Worm (Caenorhabditis elegans): ENCODE data around the gene fis-2.

Gene fis-2

DNA sequence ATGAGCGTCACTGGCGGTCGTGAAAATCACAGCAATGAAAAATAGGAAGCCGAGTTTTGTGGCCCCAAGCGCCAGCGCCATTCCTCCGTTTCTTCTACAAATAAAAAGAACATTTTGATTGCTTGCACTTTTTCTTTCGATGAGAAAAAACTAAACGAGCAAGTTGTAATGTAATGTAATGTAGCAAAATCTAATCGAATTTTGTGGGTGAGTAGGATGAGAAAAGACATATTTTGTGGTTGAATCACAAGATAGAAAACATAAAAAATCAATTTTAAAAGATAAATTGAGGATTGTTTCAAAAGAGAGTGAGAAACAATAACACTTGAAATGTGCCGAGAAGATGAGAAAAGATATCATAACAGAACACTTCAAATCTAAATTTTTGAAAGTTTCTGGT, 22.6 kb upstream of the fis-2 start, which contains the start of gene R09F10.5:
Gene R09F10.5 (minus strand): TSS at position 101 of the 400 bp plus-strand sequence.
- TF ChIP-seq klf-2 (GFP tag; conservative IDR thresholded peaks at IDR 0.05): no peak
- no peak for TF ChIP-seq T22C8.4 (GFP tag; IDR thresholded peaks at IDR 0.05)
- TF ChIP-seq cog-1 (tag; optimal IDR thresholded peaks at IDR 0.05): no peak
- no peak for TF ChIP-seq tab-1 (GFP tag; IDR thresholded peaks at IDR 0.05)
- no peak for TF ChIP-seq ref-1 (GFP tag; conservative IDR thresholded peaks at IDR 0.05)
- no peak for TF ChIP-seq ztf-23 (GFP tag; IDR thresholded peaks at IDR 0.05)
- no peak for TF ChIP-seq ztf-29 (GFP tag; IDR thresholded peaks at IDR 0.05)
- TF ChIP-seq med-1 (GFP tag; optimal IDR thresholded peaks at IDR 0.05; ENCODE audit: insufficient read depth): no peak
- TF ChIP-seq flt-1 (GFP tag; IDR thresholded peaks at IDR 0.05): no peak

DNA sequence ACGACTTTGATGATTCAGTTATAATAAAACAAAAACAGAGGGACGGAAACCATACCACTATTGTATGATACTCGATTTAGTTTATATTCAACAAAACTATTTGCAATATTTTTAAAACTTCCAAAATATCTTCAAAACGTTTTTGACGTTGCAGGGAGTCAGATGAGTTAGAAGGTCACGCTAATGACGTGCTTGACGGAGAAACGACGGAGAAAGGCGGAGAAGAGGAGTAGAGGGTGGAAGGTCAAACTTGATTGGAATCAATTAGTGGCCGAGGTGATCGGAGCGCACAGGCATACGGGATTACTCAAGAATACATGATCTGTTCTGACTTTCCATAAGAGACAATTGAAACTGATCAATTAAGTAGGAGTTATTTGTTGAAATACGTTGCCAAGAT, 17.8 kb upstream of the fis-2 start:
- no peak for TF ChIP-seq flt-1 (GFP tag; IDR thresholded peaks at IDR 0.05)
- no peak for TF ChIP-seq ztf-23 (GFP tag; IDR thresholded peaks at IDR 0.05)
- TF ChIP-seq cog-1 (tag; optimal IDR thresholded peaks at IDR 0.05): no peak
- no peak for TF ChIP-seq med-1 (GFP tag; optimal IDR thresholded peaks at IDR 0.05; ENCODE audit: insufficient read depth)
- no peak for TF ChIP-seq ztf-29 (GFP tag; IDR thresholded peaks at IDR 0.05)
- no peak for TF ChIP-seq ref-1 (GFP tag; conservative IDR thresholded peaks at IDR 0.05)
- TF ChIP-seq klf-2 (GFP tag; conservative IDR thresholded peaks at IDR 0.05): no peak
- TF ChIP-seq tab-1 (GFP tag; IDR thresholded peaks at IDR 0.05): no peak

DNA sequence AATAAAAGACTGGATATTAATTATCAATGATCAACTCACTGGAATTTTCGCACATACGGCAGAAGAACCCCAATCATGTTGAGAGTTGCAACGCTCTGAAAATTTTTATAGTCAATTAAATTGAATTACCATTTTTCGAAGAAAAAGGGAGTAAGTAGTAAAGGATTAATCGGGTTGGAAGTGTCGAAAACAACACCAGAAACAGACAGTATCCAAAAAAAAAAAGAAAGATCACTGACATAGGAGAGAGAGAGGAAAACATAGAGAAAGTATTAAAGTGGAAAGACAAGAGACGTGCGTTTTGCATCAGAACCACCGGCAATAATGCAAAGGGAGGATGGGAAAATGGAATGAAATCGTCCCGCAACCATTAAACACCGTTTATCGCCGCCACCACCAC, 17.3 kb upstream of the fis-2 start, which contains the start of gene inx-5:
Gene inx-5 (minus strand): TSS at position 101 of the 400 bp plus-strand sequence.
- TF ChIP-seq cog-1 (tag; optimal IDR thresholded peaks at IDR 0.05) (no peak), ref-1 (GFP tag; conservative IDR thresholded peaks at IDR 0.05) (no peak), ztf-29 (GFP tag; IDR thresholded peaks at IDR 0.05) (no peak), klf-2 (GFP tag; conservative IDR thresholded peaks at IDR 0.05) (no peak), flt-1 (GFP tag; IDR thresholded peaks at IDR 0.05) (no peak), T22C8.4 (GFP tag; IDR thresholded peaks at IDR 0.05) (no peak), ztf-23 (GFP tag; IDR thresholded peaks at IDR 0.05) (no peak), med-1 (GFP tag; optimal IDR thresholded peaks at IDR 0.05; ENCODE audit: insufficient read depth) (no peak), tab-1 (GFP tag; IDR thresholded peaks at IDR 0.05) (no peak)

DNA sequence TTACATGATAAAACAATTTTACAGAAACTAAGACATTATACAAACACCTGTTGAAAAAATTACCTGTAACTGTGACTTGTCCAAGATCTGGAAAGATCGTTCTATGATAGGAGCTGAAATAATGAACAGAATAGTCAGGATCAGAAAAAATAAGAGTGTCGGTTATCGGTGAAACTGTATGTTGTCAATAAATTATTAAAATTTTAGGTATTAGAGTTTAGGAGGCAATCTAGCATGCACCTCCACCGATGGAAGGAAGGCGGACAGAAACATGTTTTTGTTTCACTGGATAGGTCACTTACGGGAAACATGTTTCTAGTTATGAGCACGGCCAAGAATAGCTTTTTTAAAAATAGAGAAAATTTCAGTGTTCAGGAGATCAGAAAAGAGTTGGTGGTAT, 14.5 kb upstream of the fis-2 start, which contains the start of gene ced-13:
Gene ced-13 (minus strand): TSS at position 101 of the 400 bp plus-strand sequence.
- TF ChIP-seq med-1 (GFP tag; optimal IDR thresholded peaks at IDR 0.05; ENCODE audit: insufficient read depth) (no peak), tab-1 (GFP tag; IDR thresholded peaks at IDR 0.05) (no peak), klf-2 (GFP tag; conservative IDR thresholded peaks at IDR 0.05) (no peak), flt-1 (GFP tag; IDR thresholded peaks at IDR 0.05) (no peak), ref-1 (GFP tag; conservative IDR thresholded peaks at IDR 0.05) (no peak), ztf-29 (GFP tag; IDR thresholded peaks at IDR 0.05) (no peak), T22C8.4 (GFP tag; IDR thresholded peaks at IDR 0.05) (no peak), ztf-23 (GFP tag; IDR thresholded peaks at IDR 0.05) (no peak), cog-1 (tag; optimal IDR thresholded peaks at IDR 0.05) (no peak)

DNA sequence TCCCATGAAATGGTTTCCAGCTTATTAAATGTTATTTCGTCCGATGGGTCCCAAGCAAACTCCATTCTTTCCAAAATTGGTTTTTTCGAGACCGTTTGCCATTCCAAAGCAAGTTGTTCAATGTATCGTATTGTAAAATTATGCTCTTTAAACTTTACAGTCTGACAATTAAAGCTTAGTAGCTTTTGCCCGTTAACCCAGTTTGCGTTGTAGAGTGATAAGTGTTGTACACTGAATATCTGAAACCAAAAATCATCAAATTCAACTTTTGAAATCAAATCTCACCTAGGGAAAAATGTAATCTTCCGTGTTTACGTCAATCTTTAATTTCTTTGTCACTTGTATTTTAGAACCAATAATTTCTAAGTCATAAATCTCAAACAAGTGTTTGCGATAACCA, 12.3 kb upstream of the fis-2 start:
- TF ChIP-seq T22C8.4 (GFP tag; IDR thresholded peaks at IDR 0.05) (no peak), med-1 (GFP tag; optimal IDR thresholded peaks at IDR 0.05; ENCODE audit: insufficient read depth) (no peak), ztf-29 (GFP tag; IDR thresholded peaks at IDR 0.05) (no peak), ztf-23 (GFP tag; IDR thresholded peaks at IDR 0.05) (no peak), klf-2 (GFP tag; conservative IDR thresholded peaks at IDR 0.05) (no peak), cog-1 (tag; optimal IDR thresholded peaks at IDR 0.05) (no peak), ref-1 (GFP tag; conservative IDR thresholded peaks at IDR 0.05) (no peak), flt-1 (GFP tag; IDR thresholded peaks at IDR 0.05) (no peak), tab-1 (GFP tag; IDR thresholded peaks at IDR 0.05) (no peak)

DNA sequence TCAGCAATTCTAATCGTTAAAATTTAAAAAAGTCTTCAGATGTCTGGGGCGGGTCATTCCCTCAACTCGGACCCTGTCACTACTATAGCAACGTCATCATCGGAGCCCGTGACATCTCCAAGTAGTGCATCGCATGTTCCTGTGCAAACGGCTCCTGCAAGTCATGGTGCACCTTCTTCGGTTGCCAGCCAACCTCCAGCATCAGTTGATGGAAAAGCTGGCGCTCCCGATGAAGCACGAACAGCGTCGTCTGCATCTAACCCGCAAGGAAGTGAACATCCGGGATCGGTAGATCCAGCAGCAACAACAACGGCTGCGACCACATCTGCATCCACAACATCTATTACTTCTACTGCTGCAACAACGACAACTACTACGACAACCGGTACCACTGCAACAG, 9.6 kb upstream of the fis-2 start, which contains the start of gene R09F10.3:
Gene R09F10.3 (plus strand): TSS at position 40 of the 400 bp plus-strand sequence.
- TF ChIP-seq klf-2 (GFP tag; conservative IDR thresholded peaks at IDR 0.05) (no peak), cog-1 (tag; optimal IDR thresholded peaks at IDR 0.05) (no peak), flt-1 (GFP tag; IDR thresholded peaks at IDR 0.05) (no peak), ref-1 (GFP tag; conservative IDR thresholded peaks at IDR 0.05) (no peak), ztf-23 (GFP tag; IDR thresholded peaks at IDR 0.05) (no peak), tab-1 (GFP tag; IDR thresholded peaks at IDR 0.05) (no peak), med-1 (GFP tag; optimal IDR thresholded peaks at IDR 0.05; ENCODE audit: insufficient read depth) (no peak), ztf-29 (GFP tag; IDR thresholded peaks at IDR 0.05) (no peak)

DNA sequence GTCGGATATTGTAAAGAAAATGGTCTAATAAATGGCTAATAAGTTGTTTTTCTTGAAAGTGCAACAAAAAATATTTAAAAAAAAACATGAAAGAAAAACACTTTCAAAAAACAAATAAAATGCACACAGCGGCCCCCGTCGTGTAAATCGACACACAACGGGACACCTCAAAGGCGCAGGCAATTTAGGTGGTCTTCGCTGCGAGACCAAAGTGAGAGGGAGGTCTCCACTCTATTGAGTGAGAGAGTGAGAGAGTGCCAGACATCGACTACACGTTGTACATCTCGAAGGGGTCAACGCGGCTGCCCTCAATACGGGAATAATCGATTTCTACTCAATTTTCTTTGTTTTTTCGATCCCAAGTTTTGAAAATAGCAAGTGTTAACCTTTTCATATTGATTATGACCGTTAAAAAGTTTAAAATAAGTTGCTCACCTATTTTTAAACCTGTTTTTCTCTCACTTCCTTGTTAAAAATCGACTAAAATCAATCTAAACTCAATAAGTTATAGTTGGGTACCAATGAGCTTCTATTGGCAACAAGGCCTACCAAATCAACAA, 1.8 kb upstream of the fis-2 start, which contains the start of gene sec-16A.2:
Gene sec-16A.2 (plus strand): TSS at position 510 of the 560 bp plus-strand sequence.
- peak; percentile 74; the same call in 1 of the 2 replicates for TF ChIP-seq flt-1 (GFP tag; IDR thresholded peaks at IDR 0.05)
- no peak for TF ChIP-seq ztf-23 (GFP tag; IDR thresholded peaks at IDR 0.05)
- TF ChIP-seq cog-1 (tag; optimal IDR thresholded peaks at IDR 0.05): peak; percentile 84

DNA sequence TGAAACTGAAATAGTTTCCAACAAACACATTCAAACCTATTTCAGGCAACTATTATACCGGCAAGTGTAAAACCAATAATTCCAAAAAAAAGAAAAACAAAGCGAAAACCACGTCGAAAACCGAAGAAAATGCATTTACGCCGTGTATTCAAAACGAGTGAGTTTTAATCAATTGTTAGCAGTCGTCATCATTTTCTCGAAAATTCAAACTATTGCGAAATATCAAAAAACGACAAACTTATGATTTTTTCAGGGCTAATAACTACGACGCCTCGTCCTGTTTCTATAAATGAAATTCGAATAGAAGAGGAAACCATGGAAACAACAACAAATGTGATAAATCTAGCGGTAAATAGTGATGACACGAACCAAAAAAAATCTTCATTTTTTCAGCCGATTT, 1.1 kb upstream of the fis-2 start:
- TF ChIP-seq ref-1 (GFP tag; conservative IDR thresholded peaks at IDR 0.05): no peak
- no peak for TF ChIP-seq ztf-23 (GFP tag; IDR thresholded peaks at IDR 0.05)
- no peak for TF ChIP-seq cog-1 (tag; optimal IDR thresholded peaks at IDR 0.05)
- TF ChIP-seq med-1 (GFP tag; optimal IDR thresholded peaks at IDR 0.05; ENCODE audit: insufficient read depth): no peak
- no peak for TF ChIP-seq ztf-29 (GFP tag; IDR thresholded peaks at IDR 0.05)
- TF ChIP-seq klf-2 (GFP tag; conservative IDR thresholded peaks at IDR 0.05): no peak
- no peak for TF ChIP-seq tab-1 (GFP tag; IDR thresholded peaks at IDR 0.05)
- no peak for TF ChIP-seq T22C8.4 (GFP tag; IDR thresholded peaks at IDR 0.05)
- no peak for TF ChIP-seq flt-1 (GFP tag; IDR thresholded peaks at IDR 0.05)

DNA sequence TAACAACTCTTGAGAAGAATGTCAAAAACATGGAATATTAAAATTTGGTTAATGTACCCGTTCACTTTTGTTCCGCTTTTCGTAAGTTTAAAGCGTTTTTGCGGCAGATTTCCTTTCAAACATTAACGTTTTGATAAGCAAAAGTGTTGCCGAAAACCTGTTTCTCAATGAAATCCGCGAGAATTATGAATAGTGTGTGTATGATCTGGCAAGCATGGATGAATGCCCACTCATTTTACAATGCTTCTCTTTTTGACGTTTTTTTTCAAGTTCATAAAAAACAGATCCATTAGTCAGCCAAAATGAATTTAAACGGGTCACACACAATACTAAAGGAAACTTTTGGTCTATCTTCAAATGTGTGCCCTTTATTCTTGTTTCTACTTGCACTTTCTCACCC, 1.0 kb downstream of the fis-2 start:
- TF ChIP-seq flt-1 (GFP tag; IDR thresholded peaks at IDR 0.05) (no peak), ref-1 (GFP tag; conservative IDR thresholded peaks at IDR 0.05) (no peak), ztf-29 (GFP tag; IDR thresholded peaks at IDR 0.05) (no peak), med-1 (GFP tag; optimal IDR thresholded peaks at IDR 0.05; ENCODE audit: insufficient read depth) (no peak), klf-2 (GFP tag; conservative IDR thresholded peaks at IDR 0.05) (no peak), tab-1 (GFP tag; IDR thresholded peaks at IDR 0.05) (no peak), ztf-23 (GFP tag; IDR thresholded peaks at IDR 0.05) (no peak), cog-1 (tag; optimal IDR thresholded peaks at IDR 0.05) (no peak), T22C8.4 (GFP tag; IDR thresholded peaks at IDR 0.05) (no peak)
